Worm (Caenorhabditis elegans): ENCODE data around the gene flp-11.

DNA sequence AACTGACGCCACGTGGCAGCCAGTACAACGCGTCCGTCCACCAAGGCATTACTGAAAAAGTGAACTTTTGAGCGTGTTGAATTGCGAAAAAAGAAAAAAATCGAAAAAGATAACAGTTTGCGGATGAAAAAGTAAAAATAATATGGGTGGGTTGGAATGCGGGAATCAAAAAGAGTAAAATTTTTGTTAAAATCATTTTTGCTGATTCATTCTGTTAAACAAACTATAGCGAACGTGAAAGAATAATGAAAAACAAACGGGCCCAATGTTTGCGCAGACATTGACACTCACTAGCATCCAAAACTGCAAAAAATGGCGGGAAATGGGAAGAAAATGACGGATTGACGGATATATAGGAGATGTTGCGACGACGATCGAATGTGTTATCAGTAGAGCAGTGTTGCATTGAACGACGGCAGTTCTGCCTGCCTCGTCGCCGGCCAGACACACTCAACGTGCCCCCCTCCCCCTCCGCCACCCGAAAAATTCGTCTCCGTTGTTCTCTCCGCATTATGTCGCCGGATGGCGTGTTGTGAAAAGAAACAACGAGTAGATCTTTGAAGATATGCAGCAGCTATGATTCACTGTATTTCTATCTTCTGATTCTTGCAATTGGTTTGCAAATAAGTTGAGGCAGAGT, 21.6 kb upstream of the flp-11 start, which contains the start of gene hyl-2:
- no peak for TF ChIP-seq alr-1 (tag; optimal IDR thresholded peaks at IDR 0.05)
- no peak for TF ChIP-seq unc-39 (tag; optimal IDR thresholded peaks at IDR 0.05)
- no peak for TF ChIP-seq mdl-1 (tag; optimal IDR thresholded peaks at IDR 0.05)
- no peak for TF ChIP-seq lin-39 (tag; optimal IDR thresholded peaks at IDR 0.05)
- TF ChIP-seq elt-3 (tag; optimal IDR thresholded peaks at IDR 0.05), result no peak
- no peak for TF ChIP-seq unc-62 (GFP tag; optimal IDR thresholded peaks at IDR 0.05)
- no peak for TF ChIP-seq ztf-11 (tag; optimal IDR thresholded peaks at IDR 0.05)
- no peak for TF ChIP-seq F13H6.1 (tag; optimal IDR thresholded peaks at IDR 0.05)
- no peak for TF ChIP-seq nhr-11 (tag; optimal IDR thresholded peaks at IDR 0.05)
- TF ChIP-seq elt-1 (tag; optimal IDR thresholded peaks at IDR 0.05), result no peak

Measured in whole organism, L2 larva.